Fruit fly (Drosophila melanogaster): Measurements from ENCODE around the gene CG31862.

Gene CG31862

dm6 chr2L:12374546-12375081, 36.0 kb downstream of the CG31862 start (continued):
- no peak for TF ChIP-seq dpn (GFP tag; optimal IDR thresholded peaks at IDR 0.05)
- TF ChIP-seq CG30431 (GFP tag; optimal IDR thresholded peaks at IDR 0.05) = no peak
- TF ChIP-seq aop (GFP tag; IDR thresholded peaks at IDR 0.05) = no peak
- no peak for TF ChIP-seq CG31441 (GFP tag; IDR thresholded peaks at IDR 0.05)
- no peak for TF ChIP-seq Max (GFP tag; optimal IDR thresholded peaks at IDR 0.05)
- no peak for TF ChIP-seq Elba2 (GFP tag; optimal IDR thresholded peaks at IDR 0.05)
- TF ChIP-seq CHES-1-like (GFP tag; optimal IDR thresholded peaks at IDR 0.05) = no peak
- TF ChIP-seq CG9817 (tag; optimal IDR thresholded peaks at IDR 0.05) = no peak
- TF ChIP-seq CG13123 (GFP tag; optimal IDR thresholded peaks at IDR 0.05) = no peak
- TF ChIP-seq CG32532 (GFP tag; IDR thresholded peaks at IDR 0.05) = 0 out of 2 replicates have a peak, but pooled peaks have one; percentile 13
- peak; percentile 84 for TF ChIP-seq CTCF (GFP tag; optimal IDR thresholded peaks at IDR 0.05)
- TF ChIP-seq sna (GFP tag; IDR thresholded peaks at IDR 0.05; ENCODE audit: partially characterized antibody) = no peak
- TF ChIP-seq pb (GFP tag; optimal IDR thresholded peaks at IDR 0.05) = no peak
- no peak for TF ChIP-seq CG1647 (GFP tag; optimal IDR thresholded peaks at IDR 0.05)
- no peak for TF ChIP-seq CG8478 (optimal IDR thresholded peaks at IDR 0.05)
